Fruit fly (Drosophila melanogaster) whole organism, prepupa: ENCODE data around the gene mAChR-B.

Source experiments
- CG11762 ChIP-seq: fragments of 200-800 bp; sonication (Bioruptor generic); optimal IDR thresholded peaks from 3 replicates; lab custom pipeline; 2016; ENCODE audit warnings: missing biosample characterization, missing genetic modification characterization; ENCODE audit not compliant: insufficient read depth
- CG6163 ChIP-seq: fragments of 200-800 bp; sonication (Bioruptor generic); IDR thresholded peaks from 3 replicates; pipeline ENCODE4 v1.3.6; 2022; ENCODE audit warnings: missing biosample characterization, missing genetic modification characterization
- CG6854 ChIP-seq: fragments of 200-800 bp; sonication (Bioruptor generic); optimal IDR thresholded peaks from 2 replicates; lab custom pipeline; 2017; ENCODE audit warnings: missing biosample characterization, mild to moderate bottlenecking, missing genetic modification characterization
- Hr39 ChIP-seq: fragments of 200-800 bp; sonication (Bioruptor generic); optimal IDR thresholded peaks from 2 replicates; lab custom pipeline; 2016; ENCODE audit warnings: missing biosample characterization, missing genetic modification characterization
- Lpt ChIP-seq: fragments of 200-800 bp; sonication (Bioruptor generic); optimal IDR thresholded peaks from 3 replicates; lab custom pipeline; 2016; ENCODE audit warnings: missing biosample characterization, missing genetic modification characterization
- achi ChIP-seq: fragments of 200-800 bp; sonication (Bioruptor generic); optimal IDR thresholded peaks from 3 replicates; lab custom pipeline; 2016; ENCODE audit warnings: missing biosample characterization, missing genetic modification characterization
- fkh ChIP-seq: fragments of 200-800 bp; sonication (Bioruptor generic); optimal IDR thresholded peaks from 3 replicates; lab custom pipeline; 2017; ENCODE audit warnings: missing biosample characterization, mild to moderate bottlenecking, missing genetic modification characterization, moderate library complexity

DNA sequence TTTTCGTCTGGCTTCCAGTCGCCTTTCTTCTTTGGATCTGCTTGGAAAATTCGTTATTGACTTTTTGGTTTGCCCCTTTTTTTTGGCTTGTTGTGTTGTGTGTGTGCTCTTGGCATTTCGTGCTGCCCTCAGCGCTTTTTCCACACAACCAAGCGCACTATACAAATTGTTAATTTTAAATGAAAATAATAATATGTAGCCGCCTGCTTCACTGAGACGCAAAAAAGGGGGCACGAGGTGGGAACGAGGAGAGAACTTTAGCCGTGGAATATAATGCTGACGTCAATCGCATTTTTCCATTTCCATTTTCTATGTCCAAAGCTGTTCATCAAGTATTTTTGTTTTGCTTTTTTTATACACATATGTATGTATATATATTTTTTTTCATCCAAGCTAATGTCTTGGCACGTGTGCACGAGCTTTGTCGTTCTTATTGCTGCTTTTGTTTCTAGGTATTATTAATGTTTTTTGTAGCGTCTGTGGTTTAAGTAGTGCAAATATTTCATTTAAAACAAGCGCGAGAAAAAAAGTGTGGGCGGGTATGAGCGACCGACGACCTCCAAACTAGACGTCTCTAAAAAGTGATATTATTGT lies 52.8 kb downstream of the mAChR-B start:
- TF ChIP-seq fkh (GFP tag; lab: Kevin White, UChicago) (no peak), CG6163 (no peak), CG11762 (GFP tag; lab: Kevin White, UChicago) (no peak), CG6854 (GFP tag; lab: Kevin White, UChicago) (no peak), Lpt (no peak), achi (no peak), Hr39 (GFP tag; lab: Kevin White, UChicago) (no peak)
